Worm (Caenorhabditis elegans) whole organism, L2 larva: Measurements from ENCODE around the gene E01G4.6.

ENCODE experiments used
- elt-1 ChIP-seq: fragments of 150-350 bp; optimal IDR thresholded peaks from 2 replicates; lab custom pipeline; 2014; ENCODE audit warnings: missing biosample characterization, missing genetic modification characterization
- nhr-11 ChIP-seq: fragments of 150-350 bp; optimal IDR thresholded peaks from 2 replicates; lab custom pipeline; 2014; ENCODE audit warnings: missing biosample characterization, missing genetic modification characterization
- nhr-237 ChIP-seq: fragments of 150-350 bp; optimal IDR thresholded peaks from 2 replicates; lab custom pipeline; 2014; ENCODE audit warnings: missing biosample characterization, missing genetic modification characterization
- unc-62 ChIP-seq: fragments of 150-350 bp; optimal IDR thresholded peaks from 2 replicates; lab custom pipeline; 2014; ENCODE audit warnings: missing biosample characterization, missing genetic modification reagents, missing genetic modification characterization

- TF ChIP-seq elt-1, result no peak
- no peak for TF ChIP-seq nhr-237 (tag; lab: Kevin White, UChicago)
- no peak for TF ChIP-seq nhr-11 (tag; lab: Kevin White, UChicago)
- no peak for TF ChIP-seq unc-62 (GFP tag; lab: Kevin White, UChicago)
These were observed 33.6 kb downstream of the E01G4.6 start for ce11 chrII:13515813-13516212.
